Comparison of ENCODE assay signal across 1 fruit fly cellular context in the genomic region with DNA sequence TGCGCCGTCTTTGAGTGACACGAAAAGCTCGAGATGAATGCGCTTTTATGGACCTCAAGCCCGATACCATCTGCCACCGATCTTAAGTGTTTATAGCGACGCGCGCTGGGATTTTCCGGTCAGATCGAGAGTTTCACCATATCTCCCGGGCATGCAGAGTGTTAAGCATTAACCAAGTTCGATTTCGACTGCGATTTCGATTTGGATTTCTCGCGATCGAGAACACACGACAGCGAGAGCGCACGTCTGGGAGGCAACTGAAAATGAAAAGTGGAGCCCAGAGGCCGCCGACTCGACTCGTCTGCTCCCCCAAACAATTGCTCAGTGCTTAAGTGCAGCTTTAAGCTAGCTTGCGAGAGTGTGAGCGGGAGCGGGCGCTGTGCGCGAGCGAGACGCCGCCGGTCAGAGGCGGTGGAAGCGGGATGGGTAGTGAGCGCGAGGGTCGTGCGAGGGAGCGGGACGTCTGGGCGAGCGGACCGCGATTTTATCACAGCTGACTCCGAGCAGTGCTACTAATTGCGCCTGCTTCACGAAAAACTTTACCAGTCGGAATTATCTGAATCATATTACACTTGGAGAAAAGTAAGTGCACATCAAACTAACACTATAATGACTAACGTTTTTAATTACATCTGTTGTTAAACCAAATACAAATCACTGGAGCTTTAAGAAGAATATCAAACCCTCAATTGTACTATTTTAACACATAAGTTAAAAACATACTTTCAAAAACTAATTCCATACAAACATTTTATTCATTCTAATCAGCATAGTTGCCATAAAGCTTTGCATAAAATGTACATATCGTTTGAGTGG.
A peak's percentile ranks its signal among the peaks of the same experiment; 100 is the strongest.
TF ChIP-seq lines count a peak whose summit lies in the region.

TSS of gene spz (minus strand) at position 261 of the 816 bp plus-strand sequence.

TF ChIP-seq in whole organism, embryonic, 481 proteins besides CTCF, POLR2A, EP300 and RAD21 (continued from another document):
- TF ChIP-seq CG11093 (GFP tag; IDR thresholded peaks at IDR 0.05; lab: Robert Waterston, UW) (no peak), kni (GFP tag; optimal IDR thresholded peaks at IDR 0.05; lab: Kevin White, UChicago) (peak; percentile 9), CG10979 (tag; optimal IDR thresholded peaks at IDR 0.05; lab: Kevin White, UChicago) (no peak), NK7.1 (GFP tag; optimal IDR thresholded peaks at IDR 0.05; lab: Kevin White, UChicago) (no peak), CG9609 (GFP tag; optimal IDR thresholded peaks at IDR 0.05; lab: Kevin White, UChicago) (no peak), kay (GFP tag; optimal IDR thresholded peaks at IDR 0.05; lab: Kevin White, UChicago) (peak; percentile 70), Hand (GFP tag; optimal IDR thresholded peaks at IDR 0.05; lab: Kevin White, UChicago) (no peak), CG32767 (GFP tag; IDR thresholded peaks at IDR 0.05; lab: Robert Waterston, UW) (no peak), dmrt99B (tag; optimal IDR thresholded peaks at IDR 0.05; lab: Kevin White, UChicago) (peak; percentile 64), CG33557 (GFP tag; optimal IDR thresholded peaks at IDR 0.05; lab: Kevin White, UChicago) (no peak), pum (GFP tag; optimal IDR thresholded peaks at IDR 0.05; lab: Kevin White, UChicago) (no peak), Max (GFP tag; optimal IDR thresholded peaks at IDR 0.05; lab: Kevin White, UChicago) (no peak), al (GFP tag; IDR thresholded peaks at IDR 0.05; lab: Robert Waterston, UW) (0 out of 2 replicates have a peak, but pooled peaks have one; percentile 6), Usf (GFP tag; optimal IDR thresholded peaks at IDR 0.05; lab: Kevin White, UChicago) (no peak), CG10267 (tag; optimal IDR thresholded peaks at IDR 0.05; lab: Kevin White, UChicago) (no peak), lbe (GFP tag; optimal IDR thresholded peaks at IDR 0.05; lab: Kevin White, UChicago) (no peak), scrt (GFP tag; optimal IDR thresholded peaks at IDR 0.05; lab: Kevin White, UChicago) (no peak), Antp (GFP tag; optimal IDR thresholded peaks at IDR 0.05; lab: Kevin White, UChicago) (no peak), croc (GFP tag; conservative IDR thresholded peaks at IDR 0.05; lab: Robert Waterston, UW) (no peak), tx (GFP tag; optimal IDR thresholded peaks at IDR 0.05; lab: Kevin White, UChicago) (no peak), nerfin-1 (tag; optimal IDR thresholded peaks at IDR 0.05; lab: Kevin White, UChicago) (no peak), wor (GFP tag; IDR thresholded peaks at IDR 0.05; lab: Robert Waterston, UW) (no peak), Hr3 (GFP tag; optimal IDR thresholded peaks at IDR 0.05; lab: Kevin White, UChicago) (no peak), CG16815 (GFP tag; optimal IDR thresholded peaks at IDR 0.05; lab: Kevin White, UChicago) (no peak), CG15011 (GFP tag; optimal IDR thresholded peaks at IDR 0.05; lab: Kevin White, UChicago) (no peak), Dip2 (GFP tag; IDR thresholded peaks at IDR 0.05; lab: Robert Waterston, UW) (no peak), CG1529 (GFP tag; optimal IDR thresholded peaks at IDR 0.05; lab: Kevin White, UChicago) (no peak), CG12104 (GFP tag; optimal IDR thresholded peaks at IDR 0.05; lab: Kevin White, UChicago) (no peak), Aef1 (GFP tag; IDR thresholded peaks at IDR 0.05; lab: Robert Waterston, UW) (no peak), Chrac-16 (GFP tag; optimal IDR thresholded peaks at IDR 0.05; lab: Kevin White, UChicago) (no peak), stc (GFP tag; IDR thresholded peaks at IDR 0.05; lab: Robert Waterston, UW) (peak; percentile 14; the same call in 1 of the 2 replicates), Nf-YC (tag; optimal IDR thresholded peaks at IDR 0.05; lab: Kevin White, UChicago) (no peak), Atf-2 (GFP tag; optimal IDR thresholded peaks at IDR 0.05; lab: Kevin White, UChicago) (no peak), CG8924 (tag; optimal IDR thresholded peaks at IDR 0.05; lab: Kevin White, UChicago) (no peak), oc (tag; optimal IDR thresholded peaks at IDR 0.05; lab: Kevin White, UChicago) (peak; percentile 37), pzg (GFP tag; optimal IDR thresholded peaks at IDR 0.05; lab: Kevin White, UChicago) (no peak), cas (GFP tag; IDR thresholded peaks at IDR 0.05; lab: Robert Waterston, UW) (no peak), CG6689 (GFP tag; IDR thresholded peaks at IDR 0.05; lab: Robert Waterston, UW) (0 out of 2 replicates have a peak, but pooled peaks have one; percentile 26), gem (tag; optimal IDR thresholded peaks at IDR 0.05; lab: Kevin White, UChicago) (peak; percentile 61), Dfd (GFP tag; optimal IDR thresholded peaks at IDR 0.05; lab: Kevin White, UChicago) (no peak), CrebB (tag; optimal IDR thresholded peaks at IDR 0.05; lab: Kevin White, UChicago) (no peak), H15 (GFP tag; IDR thresholded peaks at IDR 0.05; lab: Robert Waterston, UW) (no peak), crc (GFP tag; optimal IDR thresholded peaks at IDR 0.05; lab: Kevin White, UChicago) (no peak), h (optimal IDR thresholded peaks at IDR 0.05; lab: Kevin White, UChicago) (no peak), Oli (tag; optimal IDR thresholded peaks at IDR 0.05; lab: Kevin White, UChicago) (no peak), CG1647 (GFP tag; optimal IDR thresholded peaks at IDR 0.05; lab: Kevin White, UChicago) (no peak), lilli (GFP tag; optimal IDR thresholded peaks at IDR 0.05; lab: Kevin White, UChicago) (no peak), Hmx (GFP tag; optimal IDR thresholded peaks at IDR 0.05; lab: Kevin White, UChicago) (no peak), org-1 (GFP tag; optimal IDR thresholded peaks at IDR 0.05; lab: Kevin White, UChicago) (no peak), CG3281 (GFP tag; optimal IDR thresholded peaks at IDR 0.05; lab: Kevin White, UChicago) (no peak)
